Worm (Caenorhabditis elegans): ENCODE measurements around the gene D2096.13.

ce11 chrIV:8355592-8355991 lies 2.8 kb downstream of the D2096.13 start, which contains the start of the genes F17E9.2 and col-116:
- TF ChIP-seq flt-1 (GFP tag; IDR thresholded peaks at IDR 0.05) (no peak), tra-4 (tag; optimal IDR thresholded peaks at IDR 0.05) (no peak), ets-7 (tag; optimal IDR thresholded peaks at IDR 0.05) (no peak), pes-1 (GFP tag; IDR thresholded peaks at IDR 0.05) (no peak), ama-1 (optimal IDR thresholded peaks at IDR 0.05) (no peak), tbx-11 (GFP tag; IDR thresholded peaks at IDR 0.05) (no peak), hmbx-1 (tag; optimal IDR thresholded peaks at IDR 0.05) (no peak), ceh-36 (tag; optimal IDR thresholded peaks at IDR 0.05) (no peak), ceh-13 (GFP tag; optimal IDR thresholded peaks at IDR 0.05) (no peak), tbx-37 (GFP tag; conservative IDR thresholded peaks at IDR 0.05) (no peak), sea-1 (GFP tag; conservative IDR thresholded peaks at IDR 0.05) (no peak)
